Worm (Caenorhabditis elegans) whole organism, early embryonic: ENCODE results near the gene T21B10.4.

Experiments used
- B0310.2 ChIP-seq: sonication (generic microtip); optimal IDR thresholded peaks from 2 replicates; lab custom pipeline; 2016; ENCODE audit warnings: mild to moderate bottlenecking, missing genetic modification characterization, missing compliant biosample characterization
- F13C5.2 ChIP-seq: sonication (generic microtip); optimal IDR thresholded peaks from 2 replicates; lab custom pipeline; 2017; ENCODE audit warnings: mild to moderate bottlenecking, missing genetic modification characterization, inconsistent platforms, missing compliant biosample characterization
- aly-1 ChIP-seq: sonication (generic microtip); optimal IDR thresholded peaks from 2 replicates; lab custom pipeline; 2016; ENCODE audit warnings: missing genetic modification characterization, missing compliant biosample characterization
- ama-1 ChIP-seq: fragments of 150-350 bp; optimal IDR thresholded peaks from 2 replicates; lab custom pipeline; 2014
- ceh-13 ChIP-seq: fragments of 200-800 bp; sonication (Bioruptor generic); optimal IDR thresholded peaks from 2 replicates; lab custom pipeline; 2018; ENCODE audit warnings: mild to moderate bottlenecking, missing genetic modification characterization, missing compliant biosample characterization
- ceh-36 ChIP-seq: sonication (generic microtip); optimal IDR thresholded peaks from 2 replicates; lab custom pipeline; 2016; ENCODE audit warnings: missing genetic modification characterization, inconsistent platforms, missing compliant biosample characterization
- ets-7 ChIP-seq: sonication (generic microtip); optimal IDR thresholded peaks from 2 replicates; lab custom pipeline; 2016; ENCODE audit warnings: missing genotype, missing genetic modification characterization, missing compliant biosample characterization
- flt-1 ChIP-seq: fragments of 200-800 bp; sonication (Bioruptor generic); IDR thresholded peaks from 2 replicates; pipeline ENCODE4 v1.3.6; 2022; ENCODE audit warnings: missing genetic modification characterization, missing compliant biosample characterization
- hmbx-1 ChIP-seq: sonication (generic microtip); optimal IDR thresholded peaks from 2 replicates; lab custom pipeline; 2016; ENCODE audit warnings: mild to moderate bottlenecking, missing genetic modification characterization, missing compliant biosample characterization
- hmg-4 ChIP-seq: fragments of 200-800 bp; sonication (Bioruptor generic); optimal IDR thresholded peaks from 2 replicates; lab custom pipeline; 2018; ENCODE audit warnings: mild to moderate bottlenecking, missing genetic modification characterization, missing compliant biosample characterization
- hnd-1 ChIP-seq: sonication (generic microtip); optimal IDR thresholded peaks from 2 replicates; lab custom pipeline; 2016; ENCODE audit warnings: missing genetic modification characterization, missing compliant biosample characterization
- pes-1 ChIP-seq: fragments of 200-800 bp; sonication (Bioruptor generic); IDR thresholded peaks from 2 replicates; pipeline ENCODE4 v1.3.6; 2022; ENCODE audit warnings: missing genetic modification reagents, missing genetic modification characterization, missing compliant biosample characterization
- scrt-1 ChIP-seq: fragments of 200-800 bp; sonication (Bioruptor generic); IDR thresholded peaks from 2 replicates; pipeline ENCODE4 v1.3.6; 2022; ENCODE audit warnings: missing genetic modification characterization, missing compliant biosample characterization
- sea-1 ChIP-seq: fragments of 200-800 bp; sonication (Bioruptor generic); conservative IDR thresholded peaks from 2 replicates; pipeline ENCODE4 v1.3.6; 2022; ENCODE audit warnings: missing genetic modification characterization, missing compliant biosample characterization
- tbx-11 ChIP-seq: fragments of 200-800 bp; sonication (Bioruptor generic); IDR thresholded peaks from 2 replicates; pipeline ENCODE4 v1.3.6; 2022; ENCODE audit warnings: missing genetic modification characterization, missing compliant biosample characterization
- tbx-37 ChIP-seq: fragments of 200-800 bp; sonication (Bioruptor generic); conservative IDR thresholded peaks from 2 replicates; pipeline ENCODE4 v1.3.6; 2022; ENCODE audit warnings: missing genetic modification reagents, missing genetic modification characterization, missing compliant biosample characterization
- tra-4 ChIP-seq: sonication (generic microtip); optimal IDR thresholded peaks from 2 replicates; lab custom pipeline; 2017; ENCODE audit warnings: missing genetic modification characterization, missing compliant biosample characterization

The T21B10.4 gene

DNA sequence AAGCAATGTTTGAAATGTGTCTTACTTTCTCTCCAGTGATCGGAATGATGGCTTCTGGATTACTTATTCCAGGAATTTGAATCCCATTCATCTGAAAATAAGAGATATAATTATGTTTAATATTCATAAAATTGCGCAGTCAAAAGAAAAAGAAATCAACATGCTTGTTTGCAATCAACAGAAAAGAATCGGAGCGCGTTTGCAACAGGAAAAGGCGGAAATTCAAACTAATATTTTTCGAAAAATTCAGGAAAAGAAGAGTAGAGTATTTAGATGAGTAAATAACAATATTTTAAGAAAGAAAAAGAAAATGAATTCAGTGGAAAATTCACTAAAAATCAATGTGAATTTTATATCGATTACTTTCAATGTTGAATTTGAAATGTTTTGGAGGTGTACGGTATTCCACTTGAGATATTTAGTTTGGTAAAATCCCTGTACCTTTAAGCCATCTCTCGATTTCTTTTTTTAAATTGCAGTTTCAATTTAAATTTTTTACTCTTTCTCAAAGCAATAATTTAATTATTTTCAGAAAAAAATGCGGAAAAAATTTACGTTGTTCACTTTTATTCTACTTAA lies at the start of gene T21B10.4, which contains the start of gene set-17:
Gene T21B10.4, plus strand, starts transcription at position 533 of the 579 bp plus-strand sequence.
Gene set-17, minus strand, starts transcription at position 127 of the 579 bp plus-strand sequence.
- TF ChIP-seq hnd-1 (tag; lab: Kevin White, UChicago) (no peak), tbx-11 (no peak), sea-1 (no peak), hmbx-1 (no peak), aly-1 (tag; lab: Kevin White, UChicago) (no peak)

DNA sequence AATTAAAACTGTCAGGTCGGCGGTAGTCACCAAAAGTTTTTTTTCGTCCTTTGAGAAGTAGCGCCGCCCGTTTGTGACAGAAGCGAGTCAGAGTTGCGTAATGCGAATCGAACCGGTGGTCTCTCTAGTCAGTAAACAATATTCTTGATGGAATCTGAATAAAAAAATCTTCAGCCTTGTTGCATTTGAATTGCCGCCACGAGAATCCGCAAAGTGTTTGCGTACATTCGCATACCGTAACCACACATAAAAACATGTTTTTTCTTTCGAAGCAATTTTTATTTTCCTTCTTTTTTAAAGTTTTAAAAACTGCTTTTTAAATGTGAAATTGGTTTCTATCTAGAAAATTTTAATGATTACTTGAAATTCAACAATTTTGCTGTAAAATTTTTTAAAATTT lies 49.7 kb upstream of the T21B10.4 start:
- TF ChIP-seq pes-1 (GFP tag; lab: Robert Waterston, UW) (no peak), ceh-36 (tag; lab: Kevin White, UChicago) (no peak), B0310.2 (tag; lab: Kevin White, UChicago) (no peak), sea-1 (no peak), hnd-1 (tag; lab: Kevin White, UChicago) (no peak), flt-1 (GFP tag; lab: Robert Waterston, UW) (no peak), scrt-1 (GFP tag; lab: Robert Waterston, UW) (no peak), aly-1 (tag; lab: Kevin White, UChicago) (no peak), tbx-11 (no peak), F13C5.2 (tag; lab: Kevin White, UChicago) (no peak), ets-7 (tag; lab: Kevin White, UChicago) (no peak), ceh-13 (GFP tag; lab: Kevin White, UChicago) (no peak), hmbx-1 (no peak), tra-4 (tag; lab: Kevin White, UChicago) (no peak)

DNA sequence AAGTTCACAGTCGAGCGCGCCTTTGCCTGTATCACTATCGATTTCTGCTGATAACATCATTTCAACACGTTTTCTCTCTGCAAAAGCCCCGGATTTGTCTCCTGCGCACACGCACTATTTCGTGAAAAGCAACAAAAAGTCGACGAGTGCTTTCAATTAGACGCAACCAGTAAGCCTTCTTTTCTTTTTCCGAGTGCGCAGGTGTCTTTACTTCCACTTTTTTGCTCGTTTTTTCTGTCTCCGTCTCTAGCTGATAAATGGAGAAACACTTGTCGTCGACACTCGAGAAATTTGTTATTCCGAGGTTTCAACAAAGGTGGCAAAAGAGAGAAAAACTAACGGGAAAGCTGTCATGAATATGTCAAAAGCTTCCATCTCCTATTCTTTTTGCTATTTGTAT lies 49.1 kb upstream of the T21B10.4 start:
- TF ChIP-seq B0310.2 (tag; lab: Kevin White, UChicago) (no peak), pes-1 (GFP tag; lab: Robert Waterston, UW) (no peak), hnd-1 (tag; lab: Kevin White, UChicago) (no peak), ama-1 (lab: Kevin White, UChicago) (no peak), F13C5.2 (tag; lab: Kevin White, UChicago) (no peak), flt-1 (GFP tag; lab: Robert Waterston, UW) (no peak), hmbx-1 (no peak), tra-4 (tag; lab: Kevin White, UChicago) (no peak), ceh-13 (GFP tag; lab: Kevin White, UChicago) (no peak), tbx-11 (no peak), tbx-37 (GFP tag; lab: Robert Waterston, UW) (no peak), ceh-36 (tag; lab: Kevin White, UChicago) (no peak)

DNA sequence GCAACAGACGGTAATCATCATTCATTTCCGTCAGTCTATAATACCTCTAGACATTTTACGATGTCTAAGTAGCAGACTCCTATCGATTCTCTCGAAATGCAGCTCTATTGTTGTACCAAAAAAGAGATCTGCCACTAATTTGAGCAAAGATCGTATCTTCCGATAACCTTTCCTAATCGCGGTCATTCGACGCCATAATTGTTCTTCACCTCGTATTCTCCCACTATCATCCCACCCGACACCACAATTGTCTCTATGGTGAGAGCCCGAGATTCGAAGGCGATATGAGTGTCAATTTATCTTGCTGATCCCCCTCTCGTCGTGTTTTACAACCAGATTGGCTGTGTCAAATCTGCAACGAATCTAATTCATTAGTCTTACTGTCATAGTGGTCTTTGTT lies 45.3 kb upstream of the T21B10.4 start:
- no peak for TF ChIP-seq F13C5.2 (tag; lab: Kevin White, UChicago)
- no peak for TF ChIP-seq tra-4 (tag; lab: Kevin White, UChicago)
- no peak for TF ChIP-seq flt-1 (GFP tag; lab: Robert Waterston, UW)
- TF ChIP-seq tbx-11 = no peak
- no peak for TF ChIP-seq pes-1 (GFP tag; lab: Robert Waterston, UW)
- TF ChIP-seq B0310.2 (tag; lab: Kevin White, UChicago) = no peak
- no peak for TF ChIP-seq hnd-1 (tag; lab: Kevin White, UChicago)

DNA sequence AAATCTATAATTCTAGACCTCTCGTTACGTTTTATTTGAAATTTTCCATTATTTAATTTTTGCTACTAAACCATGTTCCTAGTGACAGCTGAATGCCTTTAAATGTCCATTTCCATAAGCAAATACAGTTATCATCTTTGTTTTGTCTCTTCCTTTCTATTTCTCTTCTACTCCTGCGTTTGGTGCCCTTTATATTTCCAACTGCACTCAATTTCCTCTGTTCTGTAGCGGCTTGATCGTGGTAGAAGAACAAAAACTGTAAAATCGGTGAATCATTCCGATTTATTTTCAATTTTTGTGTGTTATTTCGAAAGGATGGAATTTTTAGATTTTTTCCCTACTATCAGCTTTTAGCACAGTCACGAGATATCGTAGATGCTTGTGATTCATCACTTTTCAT lies 44.8 kb upstream of the T21B10.4 start:
- TF ChIP-seq scrt-1 (GFP tag; lab: Robert Waterston, UW) = no peak
- no peak for TF ChIP-seq F13C5.2 (tag; lab: Kevin White, UChicago)
- TF ChIP-seq hmg-4 (GFP tag; lab: Kevin White, UChicago) = no peak
- TF ChIP-seq ama-1 (lab: Kevin White, UChicago) = no peak
- TF ChIP-seq aly-1 (tag; lab: Kevin White, UChicago) = no peak
- TF ChIP-seq sea-1 = no peak
- no peak for TF ChIP-seq hmbx-1
- no peak for TF ChIP-seq tbx-11
- TF ChIP-seq ceh-13 (GFP tag; lab: Kevin White, UChicago) = no peak
- no peak for TF ChIP-seq flt-1 (GFP tag; lab: Robert Waterston, UW)
- TF ChIP-seq ceh-36 (tag; lab: Kevin White, UChicago) = no peak
- TF ChIP-seq tbx-37 (GFP tag; lab: Robert Waterston, UW) = no peak

DNA sequence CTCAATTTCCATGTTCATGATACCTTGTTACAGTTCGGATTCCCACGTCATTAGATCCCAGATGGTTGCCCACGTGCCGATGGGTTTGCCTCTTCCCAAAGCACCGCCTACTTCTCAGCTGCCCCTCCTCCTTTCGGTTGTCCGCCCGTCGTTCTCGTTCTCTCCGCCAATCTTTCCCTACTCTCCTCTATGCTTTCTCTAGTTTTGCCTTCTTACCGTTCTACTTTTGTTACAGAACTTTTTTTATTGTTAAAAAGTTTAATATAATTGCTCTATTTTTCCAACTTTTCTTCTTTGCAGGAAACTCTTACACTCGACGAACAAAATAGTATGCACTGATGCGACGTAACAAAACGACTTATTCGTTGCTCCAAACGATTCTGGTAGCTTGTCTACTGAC lies 44.2 kb upstream of the T21B10.4 start, which contains the start of gene lat-1:
Gene lat-1, plus strand, starts transcription at position 301 of the 400 bp plus-strand sequence.
- no peak for TF ChIP-seq sea-1
- TF ChIP-seq scrt-1 (GFP tag; lab: Robert Waterston, UW) = no peak
- TF ChIP-seq ceh-36 (tag; lab: Kevin White, UChicago) = no peak
- TF ChIP-seq aly-1 (tag; lab: Kevin White, UChicago) = no peak
- no peak for TF ChIP-seq ceh-13 (GFP tag; lab: Kevin White, UChicago)
- no peak for TF ChIP-seq flt-1 (GFP tag; lab: Robert Waterston, UW)
- TF ChIP-seq ama-1 (lab: Kevin White, UChicago) = no peak
- TF ChIP-seq B0310.2 (tag; lab: Kevin White, UChicago) = no peak
- no peak for TF ChIP-seq ets-7 (tag; lab: Kevin White, UChicago)
- no peak for TF ChIP-seq F13C5.2 (tag; lab: Kevin White, UChicago)

DNA sequence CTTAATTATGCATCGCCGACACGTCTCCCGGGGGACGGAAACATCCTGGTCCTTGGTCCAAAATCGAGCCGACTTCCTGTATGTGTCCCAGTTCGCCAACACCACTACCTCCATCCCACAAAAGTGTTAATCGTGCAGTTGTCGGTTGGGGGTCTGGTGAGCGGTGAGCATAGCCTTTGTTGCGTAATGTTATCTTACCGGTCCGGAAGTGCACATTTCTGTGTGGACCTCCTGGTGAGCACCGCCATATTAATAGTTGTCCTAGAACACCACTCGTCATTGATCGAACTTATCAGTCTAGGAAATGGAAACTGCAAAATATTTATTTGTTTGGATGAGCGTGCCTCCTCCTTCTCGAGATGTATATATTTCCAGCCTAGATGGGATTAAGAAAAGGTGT lies 43.5 kb upstream of the T21B10.4 start:
- peak; percentile 64 for TF ChIP-seq ets-7 (tag; lab: Kevin White, UChicago)
- TF ChIP-seq tbx-37 (GFP tag; lab: Robert Waterston, UW) = no peak
